Fruit fly (Drosophila melanogaster): Measurements from ENCODE around the gene CG43675.
A peak's percentile ranks its signal among the peaks of the same experiment; 100 is the strongest.

DNA sequence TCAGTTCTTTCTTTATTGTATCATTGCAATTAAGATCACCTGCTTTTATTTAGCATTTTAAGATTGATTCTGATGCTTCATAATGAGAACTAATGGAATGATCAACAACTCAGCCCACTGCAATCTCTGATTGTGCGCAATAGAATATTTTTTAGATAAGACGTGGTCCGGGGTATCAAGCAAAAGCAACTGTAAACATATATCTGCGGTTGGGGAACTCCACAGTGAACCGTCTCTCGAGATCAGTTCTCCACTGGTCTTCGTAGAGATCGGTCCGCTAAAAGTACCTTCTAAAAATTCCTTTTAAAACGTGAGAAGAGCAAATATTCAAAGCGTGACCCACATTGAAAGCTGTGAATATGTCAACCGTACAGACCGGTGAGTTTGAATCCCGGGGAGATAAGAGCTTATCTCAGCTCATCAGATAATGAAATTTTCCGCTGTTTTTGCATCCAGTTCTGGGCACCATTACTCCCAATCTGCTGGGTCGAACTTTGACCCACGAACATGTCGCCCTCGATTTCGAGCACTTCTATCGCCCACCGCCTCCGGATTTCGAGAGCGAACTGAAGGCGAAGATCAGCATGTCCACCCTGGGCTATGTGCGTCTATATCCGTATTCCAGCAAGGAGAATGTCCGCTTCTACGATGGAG, 7.9 kb downstream of the CG43675 start, which contains the start of gene CG18473:
- TF ChIP-seq tj (GFP tag; optimal IDR thresholded peaks at IDR 0.05) (no peak), CG7045 (GFP tag; optimal IDR thresholded peaks at IDR 0.05) (no peak), CG14711 (tag; optimal IDR thresholded peaks at IDR 0.05) (no peak), kay (GFP tag; ENCODE audit: borderline replicate concordance) (peak; percentile 9), cnc (optimal IDR thresholded peaks at IDR 0.05) (no peak), Hr96 (GFP tag; optimal IDR thresholded peaks at IDR 0.05) (no peak), CG1620 (GFP tag; optimal IDR thresholded peaks at IDR 0.05) (no peak), bab1 (GFP tag; optimal IDR thresholded peaks at IDR 0.05) (no peak), CG7101 (tag; optimal IDR thresholded peaks at IDR 0.05) (no peak), ovo (GFP tag; optimal IDR thresholded peaks at IDR 0.05) (no peak)

Data from whole organism, adult.